Worm (Caenorhabditis elegans): Measurements from ENCODE around the gene npp-18.

DNA sequence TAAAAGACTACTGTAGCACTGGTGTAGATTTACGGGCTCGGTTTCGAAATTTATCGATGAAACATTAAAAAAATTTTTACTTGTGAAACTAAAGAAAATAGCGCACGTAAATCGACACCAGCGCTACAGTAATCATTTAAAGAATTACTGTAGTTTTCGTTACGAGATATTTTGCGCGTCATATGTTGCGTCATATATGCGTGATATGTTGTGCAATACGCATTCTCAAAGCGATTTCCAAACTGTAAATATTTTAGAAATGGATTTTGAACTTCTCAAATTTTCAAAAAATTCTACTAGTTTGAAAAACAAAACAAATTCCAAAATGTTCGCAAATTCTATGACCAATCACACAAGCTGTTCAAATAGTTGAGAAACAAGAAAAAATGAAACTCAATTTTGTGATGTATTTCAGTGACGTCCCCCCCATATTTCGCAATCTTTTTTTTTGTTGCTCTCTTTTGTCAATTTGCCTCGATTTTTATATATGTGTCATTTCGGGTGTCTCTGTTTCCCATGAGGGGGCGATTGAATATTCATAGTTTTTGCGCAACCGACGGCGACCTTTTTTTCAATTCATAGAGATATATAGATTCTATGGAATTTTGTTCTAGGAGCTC is 18.7 kb upstream of the npp-18 start:
- TF ChIP-seq hmg-4 (GFP tag; optimal IDR thresholded peaks at IDR 0.05) (no peak), ama-1 (optimal IDR thresholded peaks at IDR 0.05) (no peak), B0310.2 (tag; optimal IDR thresholded peaks at IDR 0.05) (no peak), hnd-1 (tag; optimal IDR thresholded peaks at IDR 0.05) (no peak), F13C5.2 (tag; optimal IDR thresholded peaks at IDR 0.05) (no peak), scrt-1 (GFP tag; IDR thresholded peaks at IDR 0.05) (no peak), aly-1 (tag; optimal IDR thresholded peaks at IDR 0.05) (no peak), sea-1 (GFP tag; conservative IDR thresholded peaks at IDR 0.05) (no peak), flt-1 (GFP tag; IDR thresholded peaks at IDR 0.05) (no peak), pes-1 (GFP tag; IDR thresholded peaks at IDR 0.05) (no peak), hmbx-1 (tag; optimal IDR thresholded peaks at IDR 0.05) (no peak)
